Worm (Caenorhabditis elegans) whole organism, mixed stage, embryonic: Measurements from ENCODE around the gene btb-14.

ENCODE experiments used
- M03D4.4 ChIP-seq: sonication (generic microtip); optimal IDR thresholded peaks from 2 replicates; lab custom pipeline; 2017; ENCODE audit warnings: mild to moderate bottlenecking, missing genetic modification characterization, missing compliant biosample characterization
- bed-3 ChIP-seq: fragments of 200-800 bp; sonication (Bioruptor generic); optimal IDR thresholded peaks from 3 replicates; lab custom pipeline; 2018; ENCODE audit warnings: mild to moderate bottlenecking, missing genetic modification characterization, moderate library complexity, missing compliant biosample characterization
- blmp-1 ChIP-seq: fragments of 150-350 bp; optimal IDR thresholded peaks from 2 replicates; lab custom pipeline; 2014; ENCODE audit warnings: missing biosample characterization, missing genetic modification characterization
- ceh-39 ChIP-seq: fragments of 150-350 bp; optimal IDR thresholded peaks from 2 replicates; lab custom pipeline; 2014; ENCODE audit warnings: missing biosample characterization, missing genetic modification characterization
- ceh-43 ChIP-seq: fragments of 200-800 bp; sonication (Bioruptor generic); optimal IDR thresholded peaks from 2 replicates; lab custom pipeline; 2018; ENCODE audit warnings: mild to moderate bottlenecking, missing genetic modification characterization, moderate library complexity, missing compliant biosample characterization
- ces-1 ChIP-seq: fragments of 150-350 bp; optimal IDR thresholded peaks from 2 replicates; lab custom pipeline; 2014; ENCODE audit warnings: missing biosample characterization, missing genetic modification reagents, missing genetic modification characterization
- cnd-1 ChIP-seq: fragments of 200-800 bp; sonication (Bioruptor generic); optimal IDR thresholded peaks from 2 replicates; lab custom pipeline; 2018; ENCODE audit warnings: mild to moderate bottlenecking, missing genetic modification characterization, missing compliant biosample characterization
- drap-1 ChIP-seq: fragments of 200-800 bp; sonication (Bioruptor generic); optimal IDR thresholded peaks from 3 replicates; lab custom pipeline; 2018; ENCODE audit warnings: mild to moderate bottlenecking, missing genetic modification characterization, missing compliant biosample characterization
- elt-1 ChIP-seq: sonication (generic microtip); optimal IDR thresholded peaks from 2 replicates; lab custom pipeline; 2017; ENCODE audit warnings: missing genetic modification characterization, mild to moderate bottlenecking, missing compliant biosample characterization, antibody characterized with exemption, moderate library complexity, borderline replicate concordance; ENCODE audit not compliant: insufficient read depth
- elt-3 ChIP-seq: fragments of 150-350 bp; optimal IDR thresholded peaks from 2 replicates; lab custom pipeline; 2014; ENCODE audit warnings: missing biosample characterization, missing genetic modification characterization
- flh-1 ChIP-seq: fragments of 200-800 bp; sonication (Bioruptor generic); optimal IDR thresholded peaks from 2 replicates; lab custom pipeline; 2018; ENCODE audit warnings: mild to moderate bottlenecking, missing genetic modification characterization, moderate library complexity, missing compliant biosample characterization
- ham-2 ChIP-seq: fragments of 200-800 bp; sonication (Bioruptor generic); optimal IDR thresholded peaks from 2 replicates; lab custom pipeline; 2018; ENCODE audit warnings: mild to moderate bottlenecking, missing genetic modification characterization, missing compliant biosample characterization
- hlh-1 ChIP-seq: fragments of 150-350 bp; optimal IDR thresholded peaks from 2 replicates; lab custom pipeline; 2014; ENCODE audit warnings: missing biosample characterization, missing genetic modification reagents, missing genetic modification characterization
- lin-13 ChIP-seq: fragments of 150-350 bp; optimal IDR thresholded peaks from 2 replicates; lab custom pipeline; 2014; ENCODE audit warnings: missing biosample characterization, missing genetic modification characterization
- lin-32 ChIP-seq: fragments of 200-800 bp; sonication (Bioruptor generic); optimal IDR thresholded peaks from 2 replicates; lab custom pipeline; 2018; ENCODE audit warnings: mild to moderate bottlenecking, missing genetic modification characterization, missing compliant biosample characterization
- mab-5 ChIP-seq: fragments of 150-350 bp; optimal IDR thresholded peaks from 2 replicates; lab custom pipeline; 2014; ENCODE audit warnings: missing biosample characterization, missing genetic modification characterization
- mep-1 ChIP-seq: fragments of 150-350 bp; optimal IDR thresholded peaks from 2 replicates; lab custom pipeline; 2017; ENCODE audit warnings: missing biosample characterization, missing genetic modification reagents, missing genetic modification characterization, inconsistent platforms
- mls-2 ChIP-seq: sonication (generic microtip); optimal IDR thresholded peaks from 2 replicates; lab custom pipeline; 2016; ENCODE audit warnings: mild to moderate bottlenecking, missing genetic modification characterization, moderate library complexity, missing compliant biosample characterization
- nhr-12 ChIP-seq: fragments of 150-350 bp; optimal IDR thresholded peaks from 2 replicates; lab custom pipeline; 2014; ENCODE audit warnings: missing biosample characterization, missing genetic modification characterization
- nhr-2 ChIP-seq: fragments of 150-350 bp; optimal IDR thresholded peaks from 2 replicates; lab custom pipeline; 2014; ENCODE audit warnings: missing biosample characterization, missing genetic modification characterization
- nhr-237 ChIP-seq: fragments of 150-350 bp; optimal IDR thresholded peaks from 2 replicates; lab custom pipeline; 2014; ENCODE audit warnings: missing biosample characterization, missing genetic modification characterization
- nhr-28 ChIP-seq: fragments of 150-350 bp; optimal IDR thresholded peaks from 2 replicates; lab custom pipeline; 2014; ENCODE audit warnings: missing biosample characterization, missing genetic modification characterization
- nhr-76 ChIP-seq: sonication (generic microtip); optimal IDR thresholded peaks from 2 replicates; lab custom pipeline; 2017; ENCODE audit warnings: missing biosample characterization, missing genetic modification characterization
- pha-4 ChIP-seq: fragments of 150-350 bp; optimal IDR thresholded peaks from 2 replicates; lab custom pipeline; 2018; ENCODE audit warnings: missing biosample characterization, missing genetic modification reagents, missing genetic modification characterization
- sem-2 ChIP-seq: fragments of 200-800 bp; sonication (Bioruptor generic); optimal IDR thresholded peaks from 2 replicates; lab custom pipeline; 2018; ENCODE audit warnings: mild to moderate bottlenecking, missing genetic modification characterization, missing compliant biosample characterization
- snpc-4 ChIP-seq: fragments of 150-350 bp; optimal IDR thresholded peaks from 2 replicates; lab custom pipeline; 2014; ENCODE audit warnings: missing biosample characterization, missing genetic modification characterization
- sptf-1 ChIP-seq: sonication (generic microtip); optimal IDR thresholded peaks from 2 replicates; lab custom pipeline; 2017; ENCODE audit warnings: mild to moderate bottlenecking, missing genetic modification characterization, moderate library complexity, missing compliant biosample characterization
- tbx-8 ChIP-seq: fragments of 200-800 bp; sonication (Bioruptor generic); optimal IDR thresholded peaks from 2 replicates; lab custom pipeline; 2018; ENCODE audit warnings: mild to moderate bottlenecking, missing genetic modification characterization, moderate library complexity, missing compliant biosample characterization
- unc-120 ChIP-seq: sonication (generic microtip); optimal IDR thresholded peaks from 2 replicates; lab custom pipeline; 2017; ENCODE audit warnings: missing genetic modification characterization, missing compliant biosample characterization; ENCODE audit not compliant: poor library complexity, severe bottlenecking
- unc-39 ChIP-seq: fragments of 150-350 bp; optimal IDR thresholded peaks from 2 replicates; lab custom pipeline; 2014; ENCODE audit warnings: missing biosample characterization, missing genetic modification characterization
- unc-62 ChIP-seq: fragments of 150-350 bp; optimal IDR thresholded peaks from 2 replicates; lab custom pipeline; 2014; ENCODE audit warnings: missing biosample characterization, missing genetic modification reagents, missing genetic modification characterization
- zip-8 ChIP-seq: fragments of 150-350 bp; optimal IDR thresholded peaks from 2 replicates; lab custom pipeline; 2014; ENCODE audit warnings: missing biosample characterization, missing genetic modification characterization
- ztf-11 ChIP-seq: fragments of 150-350 bp; optimal IDR thresholded peaks from 2 replicates; lab custom pipeline; 2014; ENCODE audit warnings: missing biosample characterization, missing genetic modification characterization

btb-14 gene

DNA sequence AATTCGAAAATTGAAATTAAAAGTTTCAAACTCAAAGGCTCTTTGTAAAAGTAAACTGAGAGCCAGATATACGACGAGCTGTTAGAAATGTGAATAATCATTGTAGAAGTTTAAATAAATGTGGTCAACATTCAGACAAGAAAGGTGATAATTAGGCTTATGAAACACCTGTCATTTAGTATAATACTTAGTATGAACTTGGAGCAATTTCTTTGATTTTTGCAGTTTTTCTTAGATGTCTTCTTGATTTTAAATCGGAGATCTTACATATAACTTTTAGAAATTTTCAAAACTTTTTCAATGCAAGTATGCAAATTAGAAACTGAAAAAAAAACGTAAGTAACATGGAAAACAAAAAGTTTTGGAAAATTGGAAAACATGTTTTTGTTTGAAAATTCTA lies 23.1 kb downstream of the btb-14 start, which contains the start of gene sre-30:
Gene sre-30, minus strand, starts transcription at position 101 of the 400 bp plus-strand sequence.
- no peak for TF ChIP-seq nhr-28

DNA sequence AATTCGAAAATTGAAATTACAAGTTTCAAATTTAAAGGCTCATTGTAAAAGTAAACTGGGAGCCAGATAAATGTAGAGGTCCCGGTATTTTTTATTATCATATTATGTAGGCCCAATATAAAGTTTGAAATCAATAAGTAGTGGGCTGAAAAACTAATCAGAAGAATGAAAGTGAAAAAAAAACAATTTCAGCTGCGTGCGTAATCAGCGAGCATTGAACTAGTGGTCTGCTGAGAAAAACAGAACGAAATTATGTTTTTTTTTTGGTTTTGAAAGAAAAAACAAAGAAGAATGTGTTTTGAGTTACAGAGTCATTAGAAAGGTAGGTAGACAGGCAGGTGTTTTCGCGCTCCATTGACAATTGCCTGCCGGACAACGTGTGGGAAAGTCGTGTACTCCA lies 25.5 kb downstream of the btb-14 start, which contains the start of gene sre-31:
Gene sre-31, minus strand, starts transcription at position 101 of the 400 bp plus-strand sequence.
- no peak for TF ChIP-seq elt-3 (tag; lab: Kevin White, UChicago)
- no peak for TF ChIP-seq nhr-76 (tag; lab: Kevin White, UChicago)

DNA sequence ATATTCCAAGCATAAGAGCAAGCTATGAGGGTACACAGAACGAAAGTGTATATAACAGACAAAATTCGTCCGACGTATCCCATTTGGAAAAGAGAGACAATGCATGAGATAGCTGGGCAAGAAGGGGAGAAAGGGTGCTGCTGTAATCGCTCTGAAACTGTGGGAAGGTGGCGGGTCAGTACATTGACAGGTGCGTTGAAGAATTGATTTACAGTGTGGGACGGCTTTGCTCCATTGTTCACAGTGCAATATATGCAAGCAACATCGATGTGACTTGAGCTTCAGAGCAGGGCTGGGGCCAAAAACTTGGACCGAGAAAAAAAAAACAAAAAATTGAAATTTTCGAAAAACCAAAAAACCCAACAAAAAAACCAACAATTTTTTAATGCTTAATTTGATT lies 26.8 kb downstream of the btb-14 start, which contains the start of gene F57G9.3:
Gene F57G9.3, minus strand, starts transcription at position 101 of the 400 bp plus-strand sequence.
- TF ChIP-seq mep-1 (tag; lab: Kevin White, UChicago) = no peak
- no peak for TF ChIP-seq drap-1 (GFP tag; lab: Kevin White, UChicago)
- TF ChIP-seq unc-62 (GFP tag; lab: Kevin White, UChicago) = no peak
- TF ChIP-seq pha-4 (tag; lab: Kevin White, UChicago) = no peak
- no peak for TF ChIP-seq lin-32 (GFP tag; lab: Kevin White, UChicago)
- no peak for TF ChIP-seq hlh-1
- no peak for TF ChIP-seq lin-13 (tag; lab: Kevin White, UChicago)
- TF ChIP-seq zip-8 (tag; lab: Kevin White, UChicago) = no peak
- no peak for TF ChIP-seq bed-3
- no peak for TF ChIP-seq unc-120
- no peak for TF ChIP-seq nhr-2
- TF ChIP-seq ceh-39 (tag; lab: Kevin White, UChicago) = no peak
- TF ChIP-seq tbx-8 (GFP tag; lab: Kevin White, UChicago) = no peak
- no peak for TF ChIP-seq nhr-12
- no peak for TF ChIP-seq sem-2
- TF ChIP-seq mab-5 (tag; lab: Kevin White, UChicago) = no peak
- no peak for TF ChIP-seq unc-39 (tag; lab: Kevin White, UChicago)
- TF ChIP-seq blmp-1 = no peak

DNA sequence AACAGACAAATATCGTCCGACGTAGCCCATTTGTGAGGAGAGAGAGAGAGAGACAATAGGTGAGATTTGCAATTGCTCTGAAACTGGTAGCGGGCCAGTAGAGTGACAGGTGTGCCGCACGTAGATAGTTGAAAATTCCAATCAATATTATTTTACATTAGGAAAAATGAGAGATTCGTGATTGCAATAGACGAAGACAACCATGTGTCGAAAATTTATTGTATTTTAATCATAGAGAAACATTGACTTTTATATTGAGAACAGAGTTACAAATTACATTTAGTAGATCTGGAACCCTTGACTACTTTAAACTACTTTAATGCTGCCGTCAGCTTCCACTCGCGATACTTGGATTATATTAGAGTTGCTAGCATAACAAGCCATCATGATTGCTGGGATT lies 29.2 kb downstream of the btb-14 start, which contains the start of gene Y57A10C.1:
Gene Y57A10C.1, minus strand, starts transcription at position 101 of the 400 bp plus-strand sequence.
- TF ChIP-seq unc-39 (tag; lab: Kevin White, UChicago) (no peak), snpc-4 (no peak), nhr-237 (tag; lab: Kevin White, UChicago) (no peak), hlh-1 (no peak), M03D4.4 (tag; lab: Kevin White, UChicago) (no peak), nhr-76 (tag; lab: Kevin White, UChicago) (no peak), mep-1 (tag; lab: Kevin White, UChicago) (no peak), nhr-28 (no peak), unc-120 (no peak), mls-2 (no peak), lin-32 (GFP tag; lab: Kevin White, UChicago) (no peak), ceh-43 (GFP tag; lab: Kevin White, UChicago) (no peak), ztf-11 (tag; lab: Kevin White, UChicago) (no peak), pha-4 (tag; lab: Kevin White, UChicago) (no peak), ham-2 (no peak), blmp-1 (no peak), elt-1 (tag; lab: Kevin White, UChicago) (no peak)
- TF ChIP-seq, all 35 proteins: peak for 0

DNA sequence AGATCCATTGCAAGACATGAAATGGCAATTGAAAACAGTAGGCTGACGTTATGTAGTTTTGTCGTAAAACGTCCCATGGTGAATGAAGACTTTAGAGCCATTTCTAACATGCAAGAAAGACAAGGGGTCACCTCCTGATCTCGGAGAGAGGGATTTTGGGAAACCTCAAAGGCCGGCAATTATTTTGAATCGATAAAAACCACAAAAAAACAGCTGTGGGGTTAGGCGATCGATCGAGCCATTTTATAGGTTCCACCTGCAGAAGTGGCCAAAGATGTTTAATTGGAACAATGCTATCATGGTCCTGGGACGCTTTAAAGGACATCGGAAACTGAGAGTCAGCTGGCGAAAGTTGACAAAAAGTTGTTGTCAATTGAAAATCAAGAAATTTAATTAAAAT lies 31.5 kb downstream of the btb-14 start, which contains the start of gene Y57A10C.11:
Gene Y57A10C.11, minus strand, starts transcription at position 101 of the 400 bp plus-strand sequence.
- TF ChIP-seq mls-2 (no peak), ces-1 (no peak), lin-13 (tag; lab: Kevin White, UChicago) (no peak), ceh-43 (GFP tag; lab: Kevin White, UChicago) (no peak), ham-2 (no peak), drap-1 (GFP tag; lab: Kevin White, UChicago) (no peak), unc-39 (tag; lab: Kevin White, UChicago) (no peak), blmp-1 (no peak), tbx-8 (GFP tag; lab: Kevin White, UChicago) (no peak), zip-8 (tag; lab: Kevin White, UChicago) (no peak), unc-62 (GFP tag; lab: Kevin White, UChicago) (no peak), sptf-1 (tag; lab: Kevin White, UChicago) (no peak), flh-1 (GFP tag; lab: Kevin White, UChicago) (no peak), mep-1 (tag; lab: Kevin White, UChicago) (no peak), mab-5 (tag; lab: Kevin White, UChicago) (no peak), M03D4.4 (tag; lab: Kevin White, UChicago) (no peak), cnd-1 (tag; lab: Kevin White, UChicago) (no peak), hlh-1 (no peak), snpc-4 (no peak), lin-32 (GFP tag; lab: Kevin White, UChicago) (no peak)
